Worm (Caenorhabditis elegans) whole organism, late embryonic: Measurements from ENCODE around the gene T25G12.13.

Source experiments
- ceh-18 ChIP-seq: sonication (generic microtip); optimal IDR thresholded peaks from 2 replicates; lab custom pipeline; 2016; ENCODE audit warnings: missing genetic modification characterization, missing compliant biosample characterization
- ceh-2 ChIP-seq: sonication (generic microtip); optimal IDR thresholded peaks from 2 replicates; lab custom pipeline; 2016; ENCODE audit warnings: missing genotype, missing genetic modification characterization, missing compliant biosample characterization
- ceh-31 ChIP-seq: sonication (generic microtip); optimal IDR thresholded peaks from 2 replicates; lab custom pipeline; 2016; ENCODE audit warnings: missing genetic modification characterization, missing compliant biosample characterization
- ceh-6 ChIP-seq: fragments of 200-800 bp; sonication (Bioruptor generic); optimal IDR thresholded peaks from 2 replicates; lab custom pipeline; 2018; ENCODE audit warnings: mild to moderate bottlenecking, missing genetic modification characterization, missing compliant biosample characterization
- dve-1 ChIP-seq: sonication (generic microtip); optimal IDR thresholded peaks from 2 replicates; lab custom pipeline; 2017; ENCODE audit warnings: antibody characterized with exemption, mild to moderate bottlenecking, missing genetic modification characterization, missing compliant biosample characterization
- elt-4 ChIP-seq: sonication (generic microtip); optimal IDR thresholded peaks from 2 replicates; lab custom pipeline; 2016; ENCODE audit warnings: missing genetic modification characterization, missing compliant biosample characterization
- fkh-10 ChIP-seq: fragments of 150-350 bp; optimal IDR thresholded peaks from 2 replicates; lab custom pipeline; 2014; ENCODE audit warnings: missing biosample characterization, missing genetic modification reagents, missing genetic modification characterization
- hlh-30 ChIP-seq: sonication (generic microtip); optimal IDR thresholded peaks from 2 replicates; lab custom pipeline; 2017; ENCODE audit warnings: antibody characterized with exemption, missing genetic modification characterization, missing compliant biosample characterization; ENCODE audit not compliant: insufficient read depth
- tbx-7 ChIP-seq: sonication (generic microtip); optimal IDR thresholded peaks from 2 replicates; lab custom pipeline; 2016; ENCODE audit warnings: missing genotype, missing genetic modification characterization, missing compliant biosample characterization
- unc-86 ChIP-seq: sonication (generic microtip); optimal IDR thresholded peaks from 2 replicates; lab custom pipeline; 2016; ENCODE audit warnings: missing genetic modification characterization, missing compliant biosample characterization

DNA sequence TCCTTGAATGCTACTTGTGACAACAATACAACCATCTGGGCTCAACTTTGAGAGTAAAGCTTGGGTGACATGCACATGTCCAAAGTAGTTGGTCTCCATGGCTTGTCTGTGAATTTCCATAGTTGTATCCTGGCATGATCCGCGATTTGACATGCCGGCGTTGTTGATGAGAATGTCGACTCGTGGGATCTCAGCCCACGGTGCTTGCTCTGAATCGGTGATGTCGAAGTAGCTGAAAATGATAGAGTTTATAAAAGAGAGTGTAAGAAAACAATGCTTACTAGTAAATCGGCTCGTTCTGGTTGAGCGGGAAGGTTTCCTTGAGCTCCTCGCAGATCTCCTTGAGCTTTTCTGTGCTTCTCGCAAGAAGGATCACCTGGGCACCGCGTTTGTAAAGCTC lies 8.2 kb upstream of the T25G12.13 start:
- TF ChIP-seq fkh-10 (GFP tag; lab: Kevin White, UChicago) (no peak), ceh-31 (tag; lab: Kevin White, UChicago) (no peak), dve-1 (tag; lab: Kevin White, UChicago) (no peak), unc-86 (no peak), hlh-30 (no peak), tbx-7 (tag; lab: Kevin White, UChicago) (no peak), ceh-18 (tag; lab: Kevin White, UChicago) (no peak), ceh-2 (tag; lab: Kevin White, UChicago) (no peak), ceh-6 (GFP tag; lab: Kevin White, UChicago) (no peak), elt-4 (tag; lab: Kevin White, UChicago) (no peak)
